Worm (Caenorhabditis elegans) whole organism, mixed stage, embryonic: ENCODE results near the gene C34E11.4.

ENCODE experiments used
- bed-3 ChIP-seq: fragments of 200-800 bp; sonication (Bioruptor generic); optimal IDR thresholded peaks from 3 replicates; lab custom pipeline; 2018; ENCODE audit warnings: mild to moderate bottlenecking, missing genetic modification characterization, moderate library complexity, missing compliant biosample characterization
- blmp-1 ChIP-seq: fragments of 150-350 bp; optimal IDR thresholded peaks from 2 replicates; lab custom pipeline; 2014; ENCODE audit warnings: missing biosample characterization, missing genetic modification characterization
- ceh-39 ChIP-seq: fragments of 150-350 bp; optimal IDR thresholded peaks from 2 replicates; lab custom pipeline; 2014; ENCODE audit warnings: missing biosample characterization, missing genetic modification characterization
- ceh-43 ChIP-seq: fragments of 200-800 bp; sonication (Bioruptor generic); optimal IDR thresholded peaks from 2 replicates; lab custom pipeline; 2018; ENCODE audit warnings: mild to moderate bottlenecking, missing genetic modification characterization, moderate library complexity, missing compliant biosample characterization
- ceh-83 ChIP-seq: fragments of 200-800 bp; sonication (Bioruptor generic); optimal IDR thresholded peaks from 2 replicates; lab custom pipeline; 2018; ENCODE audit warnings: mild to moderate bottlenecking, missing genetic modification characterization, missing compliant biosample characterization
- ces-1 ChIP-seq: fragments of 150-350 bp; optimal IDR thresholded peaks from 2 replicates; lab custom pipeline; 2014; ENCODE audit warnings: missing biosample characterization, missing genetic modification reagents, missing genetic modification characterization
- cnd-1 ChIP-seq: fragments of 200-800 bp; sonication (Bioruptor generic); optimal IDR thresholded peaks from 2 replicates; lab custom pipeline; 2018; ENCODE audit warnings: mild to moderate bottlenecking, missing genetic modification characterization, missing compliant biosample characterization
- drap-1 ChIP-seq: fragments of 200-800 bp; sonication (Bioruptor generic); optimal IDR thresholded peaks from 3 replicates; lab custom pipeline; 2018; ENCODE audit warnings: mild to moderate bottlenecking, missing genetic modification characterization, missing compliant biosample characterization
- elt-1 ChIP-seq: sonication (generic microtip); optimal IDR thresholded peaks from 2 replicates; lab custom pipeline; 2017; ENCODE audit warnings: missing genetic modification characterization, mild to moderate bottlenecking, missing compliant biosample characterization, antibody characterized with exemption, moderate library complexity, borderline replicate concordance; ENCODE audit not compliant: insufficient read depth
- elt-3 ChIP-seq: fragments of 150-350 bp; optimal IDR thresholded peaks from 2 replicates; lab custom pipeline; 2014; ENCODE audit warnings: missing biosample characterization, missing genetic modification characterization
- flh-1 ChIP-seq: fragments of 200-800 bp; sonication (Bioruptor generic); optimal IDR thresholded peaks from 2 replicates; lab custom pipeline; 2018; ENCODE audit warnings: mild to moderate bottlenecking, missing genetic modification characterization, moderate library complexity, missing compliant biosample characterization
- ham-2 ChIP-seq: fragments of 200-800 bp; sonication (Bioruptor generic); optimal IDR thresholded peaks from 2 replicates; lab custom pipeline; 2018; ENCODE audit warnings: mild to moderate bottlenecking, missing genetic modification characterization, missing compliant biosample characterization
- hlh-1 ChIP-seq: fragments of 150-350 bp; optimal IDR thresholded peaks from 2 replicates; lab custom pipeline; 2014; ENCODE audit warnings: missing biosample characterization, missing genetic modification reagents, missing genetic modification characterization
- lin-13 ChIP-seq: fragments of 150-350 bp; optimal IDR thresholded peaks from 2 replicates; lab custom pipeline; 2014; ENCODE audit warnings: missing biosample characterization, missing genetic modification characterization
- lin-32 ChIP-seq: fragments of 200-800 bp; sonication (Bioruptor generic); optimal IDR thresholded peaks from 2 replicates; lab custom pipeline; 2018; ENCODE audit warnings: mild to moderate bottlenecking, missing genetic modification characterization, missing compliant biosample characterization
- lsy-2 ChIP-seq: fragments of 150-350 bp; optimal IDR thresholded peaks from 2 replicates; lab custom pipeline; 2014; ENCODE audit warnings: missing biosample characterization, missing genetic modification characterization
- mep-1 ChIP-seq: fragments of 150-350 bp; optimal IDR thresholded peaks from 2 replicates; lab custom pipeline; 2017; ENCODE audit warnings: missing biosample characterization, missing genetic modification reagents, missing genetic modification characterization, inconsistent platforms
- mls-2 ChIP-seq: sonication (generic microtip); optimal IDR thresholded peaks from 2 replicates; lab custom pipeline; 2016; ENCODE audit warnings: mild to moderate bottlenecking, missing genetic modification characterization, moderate library complexity, missing compliant biosample characterization
- nhr-2 ChIP-seq: fragments of 150-350 bp; optimal IDR thresholded peaks from 2 replicates; lab custom pipeline; 2014; ENCODE audit warnings: missing biosample characterization, missing genetic modification characterization
- nhr-237 ChIP-seq: fragments of 150-350 bp; optimal IDR thresholded peaks from 2 replicates; lab custom pipeline; 2014; ENCODE audit warnings: missing biosample characterization, missing genetic modification characterization
- nhr-28 ChIP-seq: fragments of 150-350 bp; optimal IDR thresholded peaks from 2 replicates; lab custom pipeline; 2014; ENCODE audit warnings: missing biosample characterization, missing genetic modification characterization
- nhr-76 ChIP-seq: sonication (generic microtip); optimal IDR thresholded peaks from 2 replicates; lab custom pipeline; 2017; ENCODE audit warnings: missing biosample characterization, missing genetic modification characterization
- pha-4 ChIP-seq: fragments of 150-350 bp; optimal IDR thresholded peaks from 2 replicates; lab custom pipeline; 2018; ENCODE audit warnings: missing biosample characterization, missing genetic modification reagents, missing genetic modification characterization
- sem-2 ChIP-seq: fragments of 200-800 bp; sonication (Bioruptor generic); optimal IDR thresholded peaks from 2 replicates; lab custom pipeline; 2018; ENCODE audit warnings: mild to moderate bottlenecking, missing genetic modification characterization, missing compliant biosample characterization
- sptf-1 ChIP-seq: sonication (generic microtip); optimal IDR thresholded peaks from 2 replicates; lab custom pipeline; 2017; ENCODE audit warnings: mild to moderate bottlenecking, missing genetic modification characterization, moderate library complexity, missing compliant biosample characterization
- tbx-8 ChIP-seq: fragments of 200-800 bp; sonication (Bioruptor generic); optimal IDR thresholded peaks from 2 replicates; lab custom pipeline; 2018; ENCODE audit warnings: mild to moderate bottlenecking, missing genetic modification characterization, moderate library complexity, missing compliant biosample characterization
- unc-120 ChIP-seq: sonication (generic microtip); optimal IDR thresholded peaks from 2 replicates; lab custom pipeline; 2017; ENCODE audit warnings: missing genetic modification characterization, missing compliant biosample characterization; ENCODE audit not compliant: poor library complexity, severe bottlenecking
- unc-39 ChIP-seq: fragments of 150-350 bp; optimal IDR thresholded peaks from 2 replicates; lab custom pipeline; 2014; ENCODE audit warnings: missing biosample characterization, missing genetic modification characterization
- unc-62 ChIP-seq: fragments of 150-350 bp; optimal IDR thresholded peaks from 2 replicates; lab custom pipeline; 2014; ENCODE audit warnings: missing biosample characterization, missing genetic modification reagents, missing genetic modification characterization
- zip-8 ChIP-seq: fragments of 150-350 bp; optimal IDR thresholded peaks from 2 replicates; lab custom pipeline; 2014; ENCODE audit warnings: missing biosample characterization, missing genetic modification characterization
- ztf-11 ChIP-seq: fragments of 150-350 bp; optimal IDR thresholded peaks from 2 replicates; lab custom pipeline; 2014; ENCODE audit warnings: missing biosample characterization, missing genetic modification characterization

C34E11.4 gene

ce11 chrX:11827528-11827927, 23.5 kb downstream of the C34E11.4 start:
- TF ChIP-seq lin-13 (no peak), mls-2 (no peak), sem-2 (GFP tag; lab: Kevin White, UChicago) (no peak), ceh-83 (GFP tag; lab: Kevin White, UChicago) (no peak), lin-32 (GFP tag; lab: Kevin White, UChicago) (no peak)

ce11 chrX:11828661-11829060, 24.7 kb downstream of the C34E11.4 start:
- TF ChIP-seq tbx-8 (GFP tag; lab: Kevin White, UChicago): no peak
- TF ChIP-seq lin-32 (GFP tag; lab: Kevin White, UChicago): no peak
- TF ChIP-seq mep-1 (tag; lab: Kevin White, UChicago): no peak
- TF ChIP-seq nhr-28: no peak
- TF ChIP-seq nhr-2 (tag; lab: Kevin White, UChicago): no peak
- no peak for TF ChIP-seq cnd-1
- no peak for TF ChIP-seq ham-2 (GFP tag; lab: Kevin White, UChicago)
- no peak for TF ChIP-seq elt-3 (tag; lab: Kevin White, UChicago)
- no peak for TF ChIP-seq flh-1
- TF ChIP-seq nhr-76 (tag; lab: Kevin White, UChicago): no peak
- no peak for TF ChIP-seq ceh-39 (tag; lab: Kevin White, UChicago)
- TF ChIP-seq unc-120: no peak

DNA sequence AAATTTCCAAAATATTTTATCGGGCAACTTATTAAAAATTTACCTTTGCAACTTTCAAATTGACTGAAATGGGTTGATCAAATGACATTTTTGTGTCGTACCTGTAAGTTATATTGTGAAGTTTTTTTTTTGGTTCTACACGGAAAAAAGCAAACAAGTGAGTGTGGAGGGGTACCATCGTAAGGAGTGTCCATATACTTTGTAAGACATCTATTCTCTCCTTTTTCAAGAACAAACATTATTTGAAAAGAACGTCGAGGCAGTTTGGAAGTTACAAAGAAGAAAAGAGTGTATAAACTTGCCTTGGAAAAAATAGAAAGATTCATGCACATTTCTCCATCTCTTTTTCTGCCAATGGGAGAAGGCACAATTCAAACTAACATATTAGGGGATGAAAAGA, 33.4 kb downstream of the C34E11.4 start, which contains the start of gene taf-7.1:
Gene taf-7.1 (minus strand): TSS at position 101 of the 400 bp plus-strand sequence.
- TF ChIP-seq lsy-2: no peak
- no peak for TF ChIP-seq flh-1
- no peak for TF ChIP-seq mep-1 (tag; lab: Kevin White, UChicago)
- TF ChIP-seq bed-3 (GFP tag; lab: Kevin White, UChicago): no peak
- no peak for TF ChIP-seq nhr-2 (tag; lab: Kevin White, UChicago)
- TF ChIP-seq ztf-11 (tag; lab: Kevin White, UChicago): no peak
- no peak for TF ChIP-seq elt-1 (tag; lab: Kevin White, UChicago)
- TF ChIP-seq, all 35 proteins: peak for 0

DNA sequence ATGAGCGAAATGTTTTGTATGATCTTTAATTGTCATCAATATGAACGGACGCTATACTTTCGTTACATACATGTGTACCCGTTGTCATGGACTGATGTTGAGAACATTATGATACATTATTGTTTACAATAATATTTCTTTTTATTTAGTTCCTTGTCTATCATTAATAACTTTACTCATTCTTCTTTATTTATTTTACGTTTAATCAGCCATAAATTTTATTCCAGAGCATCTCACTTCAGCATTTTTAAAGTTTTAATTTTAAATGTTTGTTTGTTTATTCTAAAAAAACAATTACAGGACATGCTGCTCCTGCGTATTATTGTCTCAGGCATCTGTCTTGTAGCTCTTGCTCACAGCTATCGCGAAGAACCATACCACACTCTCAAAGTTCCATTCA, 39.4 kb downstream of the C34E11.4 start, which contains the start of gene F54F7.2:
Gene F54F7.2 (plus strand): TSS at position 301 of the 400 bp plus-strand sequence.
- TF ChIP-seq blmp-1: no peak
- no peak for TF ChIP-seq mls-2
- no peak for TF ChIP-seq lin-32 (GFP tag; lab: Kevin White, UChicago)
- no peak for TF ChIP-seq drap-1 (GFP tag; lab: Kevin White, UChicago)
- no peak for TF ChIP-seq sem-2 (GFP tag; lab: Kevin White, UChicago)
- no peak for TF ChIP-seq unc-120
- no peak for TF ChIP-seq hlh-1 (tag; lab: Kevin White, UChicago)
- no peak for TF ChIP-seq nhr-76 (tag; lab: Kevin White, UChicago)
- TF ChIP-seq ceh-39 (tag; lab: Kevin White, UChicago): no peak
- TF ChIP-seq sptf-1: no peak
- TF ChIP-seq ceh-43 (GFP tag; lab: Kevin White, UChicago): no peak
- no peak for TF ChIP-seq lsy-2
- no peak for TF ChIP-seq ztf-11 (tag; lab: Kevin White, UChicago)
- TF ChIP-seq ces-1: no peak
- TF ChIP-seq unc-39 (tag; lab: Kevin White, UChicago): no peak
- TF ChIP-seq cnd-1: no peak
- TF ChIP-seq tbx-8 (GFP tag; lab: Kevin White, UChicago): no peak
- TF ChIP-seq ham-2 (GFP tag; lab: Kevin White, UChicago): no peak
- TF ChIP-seq lin-13: no peak

- TF ChIP-seq flh-1 (no peak), sptf-1 (no peak), bed-3 (GFP tag; lab: Kevin White, UChicago) (no peak), unc-39 (tag; lab: Kevin White, UChicago) (no peak), mep-1 (tag; lab: Kevin White, UChicago) (no peak), lsy-2 (no peak), unc-62 (no peak), nhr-237 (no peak), pha-4 (tag; lab: Kevin White, UChicago) (no peak), lin-32 (GFP tag; lab: Kevin White, UChicago) (no peak), zip-8 (tag; lab: Kevin White, UChicago) (no peak), ces-1 (no peak), elt-3 (tag; lab: Kevin White, UChicago) (no peak)
These were observed 44.6 kb downstream of the C34E11.4 start, which contains the start of gene F54F7.9 for ce11 chrX:11848618-11849017. F54F7.9 (minus strand) TSS chrX:11848718.
